Worm (Caenorhabditis elegans): ENCODE results near the gene rabs-5.

ce11 chrIV:8067745-8068144 is 39.7 kb downstream of the rabs-5 start:
- TF ChIP-seq med-1 (GFP tag; optimal IDR thresholded peaks at IDR 0.05; ENCODE audit: insufficient read depth) (no peak), flt-1 (GFP tag; IDR thresholded peaks at IDR 0.05) (no peak), ztf-23 (GFP tag; IDR thresholded peaks at IDR 0.05) (no peak), tab-1 (GFP tag; IDR thresholded peaks at IDR 0.05) (no peak)

Data from whole organism, midembryonic.